Fruit fly (Drosophila melanogaster) whole organism, wandering third instar larva: ENCODE measurements around the gene CycJ.

Source experiments
- Abd-B ChIP-seq: fragments of >200 bp; optimal IDR thresholded peaks from 2 replicates; lab custom pipeline; 2017; ENCODE audit warnings: missing biosample characterization, missing genetic modification characterization
- CG32264 ChIP-seq: fragments of 200-800 bp; sonication (Bioruptor generic); optimal IDR thresholded peaks from 2 replicates; lab custom pipeline; 2016; ENCODE audit warnings: missing biosample characterization, missing genetic modification characterization
- CG9705 ChIP-seq: fragments of 200-800 bp; sonication (Bioruptor generic); optimal IDR thresholded peaks from 2 replicates; lab custom pipeline; 2018; ENCODE audit warnings: missing biosample characterization, mild to moderate bottlenecking, missing genetic modification characterization
- CrebA ChIP-seq: fragments of 200-800 bp; sonication (Bioruptor generic); optimal IDR thresholded peaks from 2 replicates; lab custom pipeline; 2016; ENCODE audit warnings: missing biosample characterization, mild to moderate bottlenecking, missing genetic modification characterization, borderline replicate concordance
- Dfd ChIP-seq: fragments of >200 bp; optimal IDR thresholded peaks from 2 replicates; lab custom pipeline; 2017; ENCODE audit warnings: missing biosample characterization, missing genetic modification characterization
- Dif ChIP-seq: fragments of 200-275, 200-300 bp; sonication (Bioruptor generic); optimal IDR thresholded peaks from 2 replicates; lab custom pipeline; 2018; ENCODE audit warnings: missing biosample characterization, missing genetic modification characterization; ENCODE audit not compliant: partially characterized antibody
- GATAd ChIP-seq: sonication (Bioruptor generic); optimal IDR thresholded peaks from 2 replicates; lab custom pipeline; 2016; ENCODE audit warnings: missing biosample characterization, missing genetic modification characterization
- HLH106 ChIP-seq: fragments of 200-800 bp; optimal IDR thresholded peaks from 3 replicates; lab custom pipeline; 2019; ENCODE audit warnings: missing biosample characterization, mild to moderate bottlenecking, missing genetic modification characterization, moderate library complexity
- Hnf4 ChIP-seq: fragments of 200-800 bp; sonication (Bioruptor generic); optimal IDR thresholded peaks from 2 replicates; lab custom pipeline; 2016; ENCODE audit warnings: missing biosample characterization, mild to moderate bottlenecking, missing genetic modification characterization
- Hr78 ChIP-seq: fragments of >200 bp; optimal IDR thresholded peaks from 2 replicates; lab custom pipeline; 2017; ENCODE audit warnings: missing biosample characterization, missing genetic modification characterization
- Hr83 ChIP-seq: fragments of 200-300 bp; sonication (Bioruptor generic); optimal IDR thresholded peaks from 2 replicates; lab custom pipeline; 2016; ENCODE audit warnings: missing biosample characterization, mild to moderate bottlenecking, missing genetic modification characterization, moderate library complexity; ENCODE audit not compliant: poor library complexity, severe bottlenecking
- Jra ChIP-seq: sonication (Bioruptor generic); optimal IDR thresholded peaks from 2 replicates; lab custom pipeline; 2016; ENCODE audit warnings: missing biosample characterization, missing genetic modification characterization
- Mio ChIP-seq: sonication (Bioruptor generic); optimal IDR thresholded peaks from 2 replicates; lab custom pipeline; 2016; ENCODE audit warnings: missing biosample characterization, missing genetic modification characterization
- Myc ChIP-seq: fragments of >200 bp; optimal IDR thresholded peaks from 2 replicates; lab custom pipeline; 2017
- N ChIP-seq: fragments of >200 bp; optimal IDR thresholded peaks from 2 replicates; lab custom pipeline; 2018; ENCODE audit warnings: missing biosample characterization, missing external identifiers, missing genetic modification characterization
- OdsH ChIP-seq: fragments of 200-800 bp; sonication (Bioruptor generic); optimal IDR thresholded peaks from 2 replicates; lab custom pipeline; 2016; ENCODE audit warnings: missing biosample characterization, mild to moderate bottlenecking, missing genetic modification characterization
- Rel ChIP-seq, 2 experiments: fragments of 200-800 bp; sonication (Bioruptor generic) in 1 of 2; optimal IDR thresholded peaks; 2 replicates in 1 of 2; 3 replicates in 1 of 2; lab custom pipeline; 2016 to 2019; ENCODE audit warnings: mild to moderate bottlenecking in 2 of 2, missing biosample characterization in 2 of 2, missing genetic modification characterization in 2 of 2, moderate library complexity in 1 of 2
- Sp1 ChIP-seq: fragments of 200-800 bp; sonication (Bioruptor generic); optimal IDR thresholded peaks from 3 replicates; lab custom pipeline; 2019; ENCODE audit warnings: missing biosample characterization, mild to moderate bottlenecking, missing genetic modification characterization, moderate library complexity
- Vsx2 ChIP-seq: fragments of 200-300, 225-300 bp; sonication (Bioruptor generic); optimal IDR thresholded peaks from 2 replicates; lab custom pipeline; 2018; ENCODE audit warnings: missing biosample characterization, missing genetic modification characterization; ENCODE audit not compliant: partially characterized antibody
- br ChIP-seq: fragments of 200-800 bp; sonication (Bioruptor generic); optimal IDR thresholded peaks from 2 replicates; lab custom pipeline; 2016; ENCODE audit warnings: missing biosample characterization, missing genetic modification characterization
- brk ChIP-seq: fragments of 200-800 bp; sonication (Bioruptor generic); optimal IDR thresholded peaks from 2 replicates; lab custom pipeline; 2016; ENCODE audit warnings: missing biosample characterization, mild to moderate bottlenecking, missing genetic modification characterization
- dl ChIP-seq, 2 experiments: fragments of 175-275, 200-275 bp in 1 of 2; fragments of 200-275 bp in 1 of 2; sonication (Bioruptor generic); optimal IDR thresholded peaks; lab custom pipeline; 2018; ENCODE audit warnings: mild to moderate bottlenecking in 2 of 2, missing biosample characterization in 2 of 2, missing genetic modification characterization in 2 of 2, moderate library complexity in 2 of 2; ENCODE audit not compliant: partially characterized antibody in 2 of 2, insufficient read depth in 1 of 2
- dmrt93B ChIP-seq: fragments of 200-800 bp; sonication (Bioruptor generic); optimal IDR thresholded peaks from 2 replicates; lab custom pipeline; 2018; ENCODE audit warnings: missing biosample characterization, mild to moderate bottlenecking, missing genetic modification characterization
- dsf ChIP-seq: sonication (Bioruptor generic); optimal IDR thresholded peaks from 2 replicates; lab custom pipeline; 2016; ENCODE audit warnings: missing biosample characterization, missing genetic modification characterization, borderline replicate concordance
- ey ChIP-seq: fragments of 200-800 bp; sonication (Bioruptor generic); optimal IDR thresholded peaks from 2 replicates; lab custom pipeline; 2016; ENCODE audit warnings: missing biosample characterization, missing genetic modification characterization
- h ChIP-seq: fragments of 200-800 bp; sonication (Bioruptor generic); optimal IDR thresholded peaks from 3 replicates; lab custom pipeline; 2016; ENCODE audit warnings: missing biosample characterization, mild to moderate bottlenecking, missing genetic modification characterization
- jim ChIP-seq: fragments of 175-275, 200-325 bp; sonication (Bioruptor generic); optimal IDR thresholded peaks from 2 replicates; lab custom pipeline; 2016; ENCODE audit warnings: missing biosample characterization, mild to moderate bottlenecking, missing genetic modification characterization
- lola ChIP-seq: fragments of >200 bp; optimal IDR thresholded peaks from 2 replicates; lab custom pipeline; 2017; ENCODE audit warnings: missing biosample characterization, missing genetic modification characterization
- pan ChIP-seq: fragments of >200 bp; optimal IDR thresholded peaks from 2 replicates; lab custom pipeline; 2017
- psq ChIP-seq: fragments of 200-800 bp; sonication (Bioruptor generic); optimal IDR thresholded peaks from 3 replicates; lab custom pipeline; 2017; ENCODE audit warnings: missing biosample characterization, mild to moderate bottlenecking, missing genetic modification characterization, moderate library complexity
- rgr ChIP-seq: fragments of 200-800 bp; sonication (Bioruptor generic); optimal IDR thresholded peaks from 3 replicates; lab custom pipeline; 2016; ENCODE audit warnings: missing biosample characterization, mild to moderate bottlenecking, missing genetic modification characterization
- sage ChIP-seq: fragments of 200-800 bp; sonication (Bioruptor generic); optimal IDR thresholded peaks from 2 replicates; lab custom pipeline; 2016; ENCODE audit warnings: missing biosample characterization, mild to moderate bottlenecking, missing genetic modification characterization
- sv ChIP-seq: fragments of 200-800 bp; sonication (Bioruptor generic); optimal IDR thresholded peaks from 3 replicates; lab custom pipeline; 2016; ENCODE audit warnings: missing biosample characterization, missing genetic modification characterization
- tai ChIP-seq: sonication (Bioruptor generic); optimal IDR thresholded peaks from 2 replicates; lab custom pipeline; 2016; ENCODE audit warnings: missing biosample characterization, missing genetic modification characterization
- usp ChIP-seq: fragments of >200 bp; optimal IDR thresholded peaks from 2 replicates; lab custom pipeline; 2017; ENCODE audit warnings: missing biosample characterization, missing genetic modification characterization
- woc ChIP-seq: sonication (Bioruptor generic); optimal IDR thresholded peaks from 2 replicates; lab custom pipeline; 2016; ENCODE audit warnings: missing biosample characterization, mild to moderate bottlenecking, missing genetic modification characterization

The CycJ gene

dm6 chr3L:3466200-3466599, at the start of gene CycJ:
Gene CycJ, plus strand, starts transcription at chr3L:3466428.
- no peak for TF ChIP-seq lola (GFP tag; lab: Kevin White, UChicago)
- TF ChIP-seq Rel (GFP tag; optimal IDR thresholded peaks at IDR 0.05; lab: Kevin White, UChicago), result no peak
- no peak for TF ChIP-seq Rel (tag; optimal IDR thresholded peaks at IDR 0.05; lab: Kevin White, UChicago)
- no peak for TF ChIP-seq usp
- no peak for TF ChIP-seq sv
- TF ChIP-seq GATAd (GFP tag; lab: Kevin White, UChicago), result no peak
- no peak for TF ChIP-seq N
- no peak for TF ChIP-seq HLH106 (tag; lab: Kevin White, UChicago)
- TF ChIP-seq Sp1 (GFP tag; lab: Kevin White, UChicago), result no peak
- TF ChIP-seq CG9705 (GFP tag; lab: Kevin White, UChicago), result no peak
- no peak for TF ChIP-seq ey (GFP tag; lab: Kevin White, UChicago)
- no peak for TF ChIP-seq Hr83 (GFP tag; lab: Kevin White, UChicago)
- TF ChIP-seq Abd-B, result no peak
- no peak for TF ChIP-seq Hnf4
- no peak for TF ChIP-seq CG32264 (GFP tag; lab: Kevin White, UChicago)
- no peak for TF ChIP-seq Mio (GFP tag; lab: Kevin White, UChicago)
- TF ChIP-seq dl (GFP tag; optimal IDR thresholded peaks at IDR 0.05; lab: Kevin White, UChicago; ENCODE audit: insufficient read depth in 1 of 2, partially characterized antibody in 2 of 2), result no peak
- TF ChIP-seq tai (GFP tag; lab: Kevin White, UChicago), result no peak
- TF ChIP-seq pan (lab: Kevin White, UChicago), result no peak

- TF ChIP-seq Rel (GFP tag; optimal IDR thresholded peaks at IDR 0.05; lab: Kevin White, UChicago), result no peak
- TF ChIP-seq Rel (tag; optimal IDR thresholded peaks at IDR 0.05; lab: Kevin White, UChicago), result peak; percentile 36
- TF ChIP-seq brk (GFP tag; lab: Kevin White, UChicago), result peak; percentile 26
- TF ChIP-seq N, result peak; percentile 64
- peak; percentile 49 for TF ChIP-seq CrebA (GFP tag; lab: Kevin White, UChicago)
- no peak for TF ChIP-seq sv
- TF ChIP-seq Myc, result no peak
- TF ChIP-seq h (GFP tag; lab: Kevin White, UChicago), result peak; percentile 13
- no peak for TF ChIP-seq ey (GFP tag; lab: Kevin White, UChicago)
- TF ChIP-seq sage, result peak; percentile 57
- no peak for TF ChIP-seq CG9705 (GFP tag; lab: Kevin White, UChicago)
- peak; percentile 34 for TF ChIP-seq Hr83 (GFP tag; lab: Kevin White, UChicago)
- peak; percentile 13 for TF ChIP-seq Hr78 (GFP tag; lab: Kevin White, UChicago)
- TF ChIP-seq rgr, result peak; percentile 26
These were observed 49.1 kb upstream of the CycJ start for dm6 chr3L:3417120-3417519.

dm6 chr3L:3417759-3418158, 48.5 kb upstream of the CycJ start:
- TF ChIP-seq tai (GFP tag; lab: Kevin White, UChicago) (peak; percentile 38), Hr83 (GFP tag; lab: Kevin White, UChicago) (peak; percentile 54), rgr (peak; percentile 24), N (no peak)

- no peak for TF ChIP-seq Abd-B
- peak; percentile 20 for TF ChIP-seq Jra
- peak; percentile 71 for TF ChIP-seq psq
- TF ChIP-seq Sp1 (GFP tag; lab: Kevin White, UChicago), result peak; percentile 78
- peak; percentile 25 for TF ChIP-seq Hr78 (GFP tag; lab: Kevin White, UChicago)
- TF ChIP-seq GATAd (GFP tag; lab: Kevin White, UChicago), result peak; percentile 28
- TF ChIP-seq sv, result no peak
- peak; percentile 63 for TF ChIP-seq Dif
- TF ChIP-seq woc (GFP tag; lab: Kevin White, UChicago), result peak; percentile 69
- TF ChIP-seq br (GFP tag; lab: Kevin White, UChicago), result peak; percentile 77
- no peak for TF ChIP-seq Vsx2
- no peak for TF ChIP-seq brk (GFP tag; lab: Kevin White, UChicago)
- no peak for TF ChIP-seq Rel (GFP tag; optimal IDR thresholded peaks at IDR 0.05; lab: Kevin White, UChicago)
- TF ChIP-seq Rel (tag; optimal IDR thresholded peaks at IDR 0.05; lab: Kevin White, UChicago), result peak; percentile 84
- peak; percentile 24 for TF ChIP-seq dsf (GFP tag; lab: Kevin White, UChicago)
- TF ChIP-seq jim, result no peak
- TF ChIP-seq ey (GFP tag; lab: Kevin White, UChicago), result peak; percentile 70
- TF ChIP-seq CG32264 (GFP tag; lab: Kevin White, UChicago), result peak; percentile 29
- peak; percentile 70 for TF ChIP-seq rgr
- peak; percentile 60 for TF ChIP-seq Hnf4
- TF ChIP-seq HLH106 (tag; lab: Kevin White, UChicago), result peak; percentile 72
- TF ChIP-seq h (GFP tag; lab: Kevin White, UChicago), result peak; percentile 72
- TF ChIP-seq Dfd (GFP tag; lab: Kevin White, UChicago), result no peak
- peak; percentile 19 for TF ChIP-seq dmrt93B
- TF ChIP-seq Hr83 (GFP tag; lab: Kevin White, UChicago), result no peak
- no peak for TF ChIP-seq usp
- peak; percentile 3 for TF ChIP-seq Myc
- peak in 1 of 2 experiments; percentile 24 for TF ChIP-seq dl (GFP tag; optimal IDR thresholded peaks at IDR 0.05; lab: Kevin White, UChicago; ENCODE audit: insufficient read depth in 1 of 2, partially characterized antibody in 2 of 2)
- TF ChIP-seq sage, result no peak
- TF ChIP-seq OdsH (GFP tag; lab: Kevin White, UChicago), result peak; percentile 57
- no peak for TF ChIP-seq Mio (GFP tag; lab: Kevin White, UChicago)
- TF ChIP-seq CG9705 (GFP tag; lab: Kevin White, UChicago), result peak; percentile 81
- no peak for TF ChIP-seq tai (GFP tag; lab: Kevin White, UChicago)
- TF ChIP-seq CrebA (GFP tag; lab: Kevin White, UChicago), result peak; percentile 4
These were observed 47.8 kb upstream of the CycJ start for dm6 chr3L:3418207-3419086.
